Fruit fly (Drosophila melanogaster) Kc167 (cell line): Measurements from ENCODE around the gene Dr.

Source experiments
- Myc ChIP-seq: fragments of >200 bp; optimal IDR thresholded peaks from 2 replicates; lab custom pipeline; 2017; ENCODE audit warnings: missing external identifiers
- h ChIP-seq: fragments of >200 bp; optimal IDR thresholded peaks from 3 replicates; lab custom pipeline; 2018; ENCODE audit warnings: missing external identifiers
- psq ChIP-seq: fragments of >200 bp; optimal IDR thresholded peaks from 2 replicates; lab custom pipeline; 2017; ENCODE audit warnings: missing external identifiers
- ttk ChIP-seq: sonication (Bioruptor generic); optimal IDR thresholded peaks from 2 replicates; lab custom pipeline; 2017; ENCODE audit warnings: missing external identifiers

DNA sequence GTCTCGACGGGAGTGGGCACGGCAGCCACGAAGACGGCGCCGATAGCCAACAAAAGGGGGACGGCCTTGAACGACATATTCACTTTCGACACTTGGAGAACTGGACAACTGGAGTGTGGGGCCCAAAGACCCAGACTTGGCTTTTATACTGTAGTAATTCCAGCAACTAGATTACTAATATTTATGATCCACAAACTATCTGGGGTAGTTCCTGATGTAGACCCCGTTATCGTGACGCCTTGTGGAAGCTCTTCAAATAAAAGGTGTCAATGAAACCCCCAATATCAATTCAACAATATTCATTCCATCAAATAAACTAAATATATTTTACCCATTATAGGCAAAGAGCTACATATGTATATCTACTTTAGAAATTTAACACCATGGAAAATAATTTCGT lies 34.6 kb downstream of the Dr start, which contains the start of gene CG31041:
- no peak for TF ChIP-seq h (lab: Kevin White, UChicago)
- no peak for TF ChIP-seq Myc (lab: Kevin White, UChicago)
- no peak for TF ChIP-seq psq (lab: Kevin White, UChicago)
- no peak for TF ChIP-seq ttk (lab: Kevin White, UChicago)
